Worm (Caenorhabditis elegans) whole organism, L1 larva: ENCODE measurements around the gene ugt-8.
A peak's percentile ranks its signal among the peaks of the same experiment; 100 is the strongest.
"Not testable (repeated sequence)": the region's sequence is repeated elsewhere in the genome, so short reads cannot be mapped to it uniquely, and the experiment has no call there.

ENCODE experiments used
- C16A3.4 ChIP-seq: fragments of 150-350 bp; optimal IDR thresholded peaks from 2 replicates; lab custom pipeline; 2014; ENCODE audit warnings: missing biosample characterization, missing genetic modification characterization
- Y116A8C.19 ChIP-seq: sonication (generic microtip); optimal IDR thresholded peaks from 2 replicates; lab custom pipeline; 2016; ENCODE audit warnings: missing compliant biosample characterization, missing genetic modification characterization, borderline replicate concordance
- blmp-1 ChIP-seq: fragments of 150-350 bp; optimal IDR thresholded peaks from 2 replicates; lab custom pipeline; 2014; ENCODE audit warnings: missing biosample characterization, missing genetic modification characterization
- ceh-88 ChIP-seq: fragments of 200-800 bp; sonication (Bioruptor generic); IDR thresholded peaks from 2 replicates; pipeline ENCODE4 v1.3.6; 2022; ENCODE audit warnings: missing genetic modification characterization, missing compliant biosample characterization
- ces-1 ChIP-seq: fragments of 150-350 bp; optimal IDR thresholded peaks from 2 replicates; lab custom pipeline; 2014; ENCODE audit warnings: missing biosample characterization, missing genetic modification reagents, missing genetic modification characterization
- dpl-1 ChIP-seq, 3 experiments: fragments of 150-350 bp in 2 of 3; sonication (generic microtip) in 1 of 3; optimal IDR thresholded peaks; 2 replicates each; lab custom pipeline; 2014 to 2017; ENCODE audit warnings: missing biosample characterization in 3 of 3, missing genetic modification characterization in 3 of 3, missing genetic modification reagents in 3 of 3
- efl-3 ChIP-seq: fragments of 200-800 bp; sonication (Bioruptor generic); optimal IDR thresholded peaks from 2 replicates; lab custom pipeline; 2018; ENCODE audit warnings: mild to moderate bottlenecking, missing genetic modification characterization, missing compliant biosample characterization
- ets-5 ChIP-seq: fragments of 200-800 bp; sonication (Bioruptor generic); IDR thresholded peaks from 2 replicates; pipeline ENCODE4 v1.3.6; 2022; ENCODE audit warnings: missing genetic modification characterization, missing compliant biosample characterization
- fkh-8 ChIP-seq: sonication (generic microtip); optimal IDR thresholded peaks from 2 replicates; lab custom pipeline; 2016; ENCODE audit warnings: mild to moderate bottlenecking, missing genetic modification characterization, missing compliant biosample characterization
- hlh-4 ChIP-seq: sonication (generic microtip); optimal IDR thresholded peaks from 2 replicates; lab custom pipeline; 2016; ENCODE audit warnings: mild to moderate bottlenecking, missing genetic modification characterization, missing compliant biosample characterization
- hpl-2 ChIP-seq: fragments of 150-350 bp; optimal IDR thresholded peaks from 2 replicates; lab custom pipeline; 2014; ENCODE audit warnings: missing biosample characterization, missing genetic modification reagents, missing genetic modification characterization
- isw-1 ChIP-seq: fragments of 200-800 bp; sonication (Bioruptor generic); IDR thresholded peaks from 2 replicates; pipeline ENCODE4 v1.3.6; 2022; ENCODE audit warnings: missing genetic modification characterization, missing compliant biosample characterization
- lin-13 ChIP-seq: fragments of 150-350 bp; optimal IDR thresholded peaks from 2 replicates; lab custom pipeline; 2014; ENCODE audit warnings: missing biosample characterization, missing genetic modification reagents, missing genetic modification characterization
- lin-14 ChIP-seq: fragments of 200-800 bp; sonication (Bioruptor generic); optimal IDR thresholded peaks from 2 replicates; lab custom pipeline; 2018; ENCODE audit warnings: mild to moderate bottlenecking, missing genetic modification characterization, moderate library complexity, missing compliant biosample characterization
- lin-39 ChIP-seq: fragments of 150-350 bp; optimal IDR thresholded peaks from 2 replicates; lab custom pipeline; 2014; ENCODE audit warnings: missing biosample characterization, missing genetic modification reagents, missing genetic modification characterization
- lsy-2 ChIP-seq, 2 experiments: fragments of 150-350 bp; optimal IDR thresholded peaks; 2 replicates each; lab custom pipeline; 2014; ENCODE audit warnings: missing biosample characterization in 2 of 2, missing genetic modification characterization in 2 of 2
- mab-9 ChIP-seq: fragments of 200-800 bp; sonication (Bioruptor generic); IDR thresholded peaks from 2 replicates; pipeline ENCODE4 v1.3.6; 2022; ENCODE audit warnings: missing genetic modification reagents, missing genetic modification characterization, missing compliant biosample characterization
- mef-2 ChIP-seq: fragments of 150-350 bp; optimal IDR thresholded peaks from 2 replicates; lab custom pipeline; 2014; ENCODE audit warnings: missing biosample characterization, missing genetic modification characterization
- mep-1 ChIP-seq: fragments of 150-350 bp; optimal IDR thresholded peaks from 2 replicates; lab custom pipeline; 2014; ENCODE audit warnings: missing biosample characterization, missing genetic modification characterization
- nhr-11 ChIP-seq: fragments of 150-350 bp; optimal IDR thresholded peaks from 2 replicates; lab custom pipeline; 2014; ENCODE audit warnings: missing biosample characterization, missing genetic modification characterization
- nhr-20 ChIP-seq: sonication (generic microtip); optimal IDR thresholded peaks from 2 replicates; lab custom pipeline; 2016; ENCODE audit warnings: mild to moderate bottlenecking, missing genetic modification characterization, missing compliant biosample characterization
- nhr-28 ChIP-seq: fragments of 150-350 bp; optimal IDR thresholded peaks from 2 replicates; lab custom pipeline; 2014; ENCODE audit warnings: missing biosample characterization, missing genetic modification characterization
- nhr-71 ChIP-seq: sonication (generic microtip); optimal IDR thresholded peaks from 2 replicates; lab custom pipeline; 2016; ENCODE audit warnings: mild to moderate bottlenecking, missing genetic modification characterization, moderate library complexity, missing compliant biosample characterization
- nhr-76 ChIP-seq: sonication (generic microtip); optimal IDR thresholded peaks from 2 replicates; lab custom pipeline; 2017; ENCODE audit warnings: missing biosample characterization, missing genetic modification characterization
- nhr-84 ChIP-seq: sonication (generic microtip); optimal IDR thresholded peaks from 2 replicates; lab custom pipeline; 2017; ENCODE audit warnings: missing biosample characterization, missing genetic modification characterization
- pax-3 ChIP-seq: fragments of 200-800 bp; sonication (Bioruptor generic); optimal IDR thresholded peaks from 2 replicates; lab custom pipeline; 2018; ENCODE audit warnings: mild to moderate bottlenecking, missing genetic modification characterization, moderate library complexity, missing compliant biosample characterization
- pqm-1 ChIP-seq: sonication (generic microtip); optimal IDR thresholded peaks from 3 replicates; lab custom pipeline; 2017; ENCODE audit warnings: missing biosample characterization, missing genetic modification characterization
- rnt-1 ChIP-seq: sonication (generic microtip); optimal IDR thresholded peaks from 2 replicates; lab custom pipeline; 2016; ENCODE audit warnings: mild to moderate bottlenecking, missing genetic modification characterization, moderate library complexity, missing compliant biosample characterization
- skn-1 ChIP-seq: fragments of 150-350 bp; optimal IDR thresholded peaks from 2 replicates; lab custom pipeline; 2014; ENCODE audit warnings: missing biosample characterization, missing genetic modification characterization
- snpc-4 ChIP-seq: fragments of 150-350 bp; optimal IDR thresholded peaks from 2 replicates; lab custom pipeline; 2014; ENCODE audit warnings: missing biosample characterization, missing genetic modification characterization
- sox-4 ChIP-seq: sonication (generic microtip); optimal IDR thresholded peaks from 2 replicates; lab custom pipeline; 2016; ENCODE audit warnings: missing genetic modification characterization, missing compliant biosample characterization
- sptf-1 ChIP-seq: fragments of 150-350 bp; optimal IDR thresholded peaks from 2 replicates; lab custom pipeline; 2014; ENCODE audit warnings: missing biosample characterization, missing genetic modification characterization
- swsn-7 ChIP-seq: sonication (generic microtip); optimal IDR thresholded peaks from 2 replicates; lab custom pipeline; 2016; ENCODE audit warnings: missing genetic modification characterization, missing compliant biosample characterization
- tbx-2 ChIP-seq: sonication (generic microtip); optimal IDR thresholded peaks from 2 replicates; lab custom pipeline; 2016; ENCODE audit warnings: missing genetic modification characterization, missing compliant biosample characterization
- unc-98 ChIP-seq: fragments of 200-800 bp; sonication (Bioruptor generic); IDR thresholded peaks from 2 replicates; pipeline ENCODE4 v1.3.6; 2022; ENCODE audit warnings: missing genetic modification characterization, missing compliant biosample characterization
- xbp-1 ChIP-seq: sonication (generic microtip); optimal IDR thresholded peaks from 2 replicates; lab custom pipeline; 2016; ENCODE audit warnings: missing genetic modification characterization, missing compliant biosample characterization
- zag-1 ChIP-seq: fragments of 150-350 bp; optimal IDR thresholded peaks from 2 replicates; lab custom pipeline; 2014; ENCODE audit warnings: missing biosample characterization, missing genetic modification characterization
- zip-4 ChIP-seq: fragments of 200-800 bp; sonication (Bioruptor generic); optimal IDR thresholded peaks from 2 replicates; lab custom pipeline; 2018; ENCODE audit warnings: mild to moderate bottlenecking, missing genetic modification characterization, moderate library complexity, missing compliant biosample characterization

The ugt-8 gene

ce11 chrV:4895744-4896143 is 8.0 kb upstream of the ugt-8 start, which contains the start of gene ugt-9 (continued):
- no peak for TF ChIP-seq skn-1 (tag; lab: Kevin White, UChicago)
- TF ChIP-seq mep-1 (tag; lab: Kevin White, UChicago) = no peak
- TF ChIP-seq mef-2 (tag; lab: Kevin White, UChicago) = no peak
- peak; percentile 41 for TF ChIP-seq tbx-2 (tag; lab: Kevin White, UChicago)
- no peak for TF ChIP-seq efl-3
- no peak for TF ChIP-seq rnt-1 (tag; lab: Kevin White, UChicago)
- TF ChIP-seq zip-4 (GFP tag; lab: Kevin White, UChicago) = no peak
- TF ChIP-seq Y116A8C.19 = no peak
- no peak for TF ChIP-seq mab-9 (GFP tag; lab: Robert Waterston, UW)
- TF ChIP-seq hpl-2 = no peak
- TF ChIP-seq zag-1 (tag; lab: Kevin White, UChicago) = no peak
- no peak for TF ChIP-seq nhr-11 (tag; lab: Kevin White, UChicago)
- no peak for TF ChIP-seq lin-13 (GFP tag; lab: Kevin White, UChicago)
- no peak for TF ChIP-seq pax-3

- TF ChIP-seq pqm-1 (tag; lab: Kevin White, UChicago); hlh-4; isw-1: not testable (repeated sequence)
Measured at ce11 chrV:4900020-4900419, 3.7 kb upstream of the ugt-8 start, which contains the start of gene ugt-10. Gene ugt-10, minus strand, starts transcription at chrV:4900120.

- TF ChIP-seq nhr-20 (no peak), tbx-2 (tag; lab: Kevin White, UChicago) (no peak), snpc-4 (tag; lab: Kevin White, UChicago) (no peak), lin-14 (no peak), lsy-2 (tag; optimal IDR thresholded peaks at IDR 0.05; lab: Kevin White, UChicago) (no peak), pqm-1 (tag; lab: Kevin White, UChicago) (no peak), ets-5 (GFP tag; lab: Robert Waterston, UW) (no peak), unc-98 (GFP tag; lab: Robert Waterston, UW) (no peak), nhr-84 (tag; lab: Kevin White, UChicago) (no peak), fkh-8 (no peak), rnt-1 (tag; lab: Kevin White, UChicago) (no peak), lin-39 (no peak), xbp-1 (tag; lab: Kevin White, UChicago) (no peak), nhr-76 (tag; lab: Kevin White, UChicago) (no peak), sox-4 (no peak), nhr-28 (tag; lab: Kevin White, UChicago) (no peak), isw-1 (no peak), nhr-71 (tag; lab: Kevin White, UChicago) (no peak), swsn-7 (tag; lab: Kevin White, UChicago) (no peak), pax-3 (no peak)
Measured at ce11 chrV:4901074-4901473, 2.7 kb upstream of the ugt-8 start, which contains the start of gene ugt-67. Gene ugt-67, plus strand, starts transcription at chrV:4901374.

ce11 chrV:4905953-4906352 is 2.2 kb downstream of the ugt-8 start, which contains the start of gene ugt-14:
Gene ugt-14, plus strand, starts transcription at chrV:4906253.
- TF ChIP-seq hlh-4 = no peak
- TF ChIP-seq dpl-1 (GFP tag; optimal IDR thresholded peaks at IDR 0.05; lab: Kevin White, UChicago) = no peak
- TF ChIP-seq sptf-1 = no peak
- no peak for TF ChIP-seq C16A3.4 (tag; lab: Kevin White, UChicago)
- TF ChIP-seq isw-1 = no peak
- TF ChIP-seq ces-1 (GFP tag; lab: Kevin White, UChicago) = no peak
- no peak for TF ChIP-seq tbx-2 (tag; lab: Kevin White, UChicago)
- no peak for TF ChIP-seq blmp-1 (tag; lab: Kevin White, UChicago)
- no peak for TF ChIP-seq ceh-88 (GFP tag; lab: Robert Waterston, UW)
